Fruit fly (Drosophila melanogaster) whole organism, embryonic: ENCODE results near the gene CG33773.

Experiments
- Aef1 ChIP-seq: fragments of 200-800 bp; sonication (Bioruptor generic); IDR thresholded peaks from 3 replicates; pipeline ENCODE4 v1.3.6; 2022; ENCODE audit warnings: missing biosample characterization, missing genetic modification characterization
- CG1024 ChIP-seq: fragments of 200-800 bp; sonication (Bioruptor generic); IDR thresholded peaks from 2 replicates; pipeline ENCODE4 v1.3.6; 2022; ENCODE audit warnings: missing biosample characterization, missing genetic modification characterization
- CG11723 ChIP-seq: fragments of 200-800 bp; sonication (Bioruptor generic); optimal IDR thresholded peaks from 2 replicates; lab custom pipeline; 2017; ENCODE audit warnings: missing biosample characterization, mild to moderate bottlenecking, missing genetic modification characterization
- CG12071 ChIP-seq: fragments of 200-800 bp; sonication (Bioruptor generic); optimal IDR thresholded peaks from 3 replicates; lab custom pipeline; 2018; ENCODE audit warnings: missing biosample characterization, mild to moderate bottlenecking, missing genetic modification characterization
- CG12155 ChIP-seq: fragments of 200-800 bp; sonication (Bioruptor generic); optimal IDR thresholded peaks from 3 replicates; lab custom pipeline; 2016; ENCODE audit warnings: missing biosample characterization, missing genetic modification characterization
- CG12236 ChIP-seq: fragments of 200-800 bp; sonication (Bioruptor generic); optimal IDR thresholded peaks from 2 replicates; lab custom pipeline; 2016; ENCODE audit warnings: missing biosample characterization, missing genetic modification characterization
- CG12744 ChIP-seq: fragments of 200-800 bp; sonication (Bioruptor generic); optimal IDR thresholded peaks from 2 replicates; lab custom pipeline; 2016; ENCODE audit warnings: missing biosample characterization, missing genetic modification characterization
- CG15601 ChIP-seq: fragments of 200-800 bp; sonication (Bioruptor generic); optimal IDR thresholded peaks from 3 replicates; lab custom pipeline; 2019; ENCODE audit warnings: missing biosample characterization, mild to moderate bottlenecking, missing genetic modification characterization, moderate library complexity
- CG17359 ChIP-seq: fragments of 200-800 bp; sonication (Bioruptor generic); optimal IDR thresholded peaks from 3 replicates; lab custom pipeline; 2018; ENCODE audit warnings: missing biosample characterization, mild to moderate bottlenecking, missing genetic modification characterization, moderate library complexity
- CG1832 ChIP-seq: fragments of 200-800 bp; sonication (Bioruptor generic); optimal IDR thresholded peaks from 2 replicates; lab custom pipeline; 2017; ENCODE audit warnings: missing biosample characterization, mild to moderate bottlenecking, missing genetic modification characterization, inconsistent platforms
- CG2712 ChIP-seq: fragments of 200-800 bp; optimal IDR thresholded peaks from 3 replicates; lab custom pipeline; 2019; ENCODE audit warnings: missing biosample characterization, mild to moderate bottlenecking, missing genetic modification characterization, moderate library complexity
- CG2889 ChIP-seq: fragments of 200-800 bp; sonication (Bioruptor generic); IDR thresholded peaks from 3 replicates; pipeline ENCODE4 v1.3.6; 2022; ENCODE audit warnings: missing biosample characterization, missing genetic modification characterization
- CG6654 ChIP-seq: fragments of 200-800 bp; sonication (Bioruptor generic); optimal IDR thresholded peaks from 2 replicates; lab custom pipeline; 2017; ENCODE audit warnings: missing biosample characterization, mild to moderate bottlenecking, missing genetic modification characterization
- CrebB ChIP-seq: fragments of 200-800 bp; sonication (Bioruptor generic); optimal IDR thresholded peaks from 3 replicates; lab custom pipeline; 2018; ENCODE audit warnings: missing biosample characterization, mild to moderate bottlenecking, missing genetic modification characterization
- Dbx ChIP-seq: fragments of 200-800 bp; sonication (Bioruptor generic); IDR thresholded peaks from 3 replicates; pipeline ENCODE4 v1.3.6; 2022; ENCODE audit warnings: missing biosample characterization, missing genetic modification characterization
- Dp ChIP-seq: fragments of 200-800 bp; sonication (Bioruptor generic); optimal IDR thresholded peaks from 2 replicates; lab custom pipeline; 2018; ENCODE audit warnings: missing biosample characterization, mild to moderate bottlenecking, missing genetic modification characterization, moderate library complexity
- Drgx ChIP-seq: fragments of 200-800 bp; sonication (Bioruptor generic); IDR thresholded peaks from 2 replicates; pipeline ENCODE4 v1.3.6; 2022; ENCODE audit warnings: missing biosample characterization, missing genetic modification characterization
- Eip74EF ChIP-seq, 2 experiments: fragments of 200-800 bp in 1 of 2; fragments of >200 bp in 1 of 2; sonication (Bioruptor generic) in 1 of 2; optimal IDR thresholded peaks; 2 replicates each; lab custom pipeline; 2017 to 2019; ENCODE audit warnings: missing biosample characterization in 2 of 2, missing genetic modification characterization in 2 of 2, mild to moderate bottlenecking in 1 of 2, moderate library complexity in 1 of 2
- Fer3 ChIP-seq: fragments of 200-800 bp; sonication (Bioruptor generic); optimal IDR thresholded peaks from 2 replicates; lab custom pipeline; 2018; ENCODE audit warnings: missing biosample characterization, mild to moderate bottlenecking, missing genetic modification characterization, moderate library complexity
- Gsc ChIP-seq: fragments of 200-800 bp; sonication (Bioruptor generic); IDR thresholded peaks from 2 replicates; pipeline ENCODE4 v1.3.6; 2022; ENCODE audit warnings: missing biosample characterization, missing genetic modification characterization
- Hey ChIP-seq: fragments of 200-800 bp; sonication (Bioruptor generic); optimal IDR thresholded peaks from 3 replicates; lab custom pipeline; 2018; ENCODE audit warnings: missing biosample characterization, mild to moderate bottlenecking, missing genetic modification characterization
- Mad ChIP-seq: fragments of 200-800 bp; sonication (Bioruptor generic); optimal IDR thresholded peaks from 2 replicates; lab custom pipeline; 2016; ENCODE audit warnings: missing biosample characterization, missing genetic modification characterization
- Mes4 ChIP-seq: fragments of 200-800 bp; sonication (Bioruptor generic); optimal IDR thresholded peaks from 2 replicates; lab custom pipeline; 2016; ENCODE audit warnings: missing biosample characterization, missing genetic modification characterization
- Ravus ChIP-seq: fragments of 200-800 bp; sonication (Bioruptor generic); IDR thresholded peaks from 2 replicates; pipeline ENCODE4 v1.3.6; 2022; ENCODE audit warnings: missing biosample characterization, missing genetic modification characterization
- Sry-δ ChIP-seq: fragments of 200-800 bp; sonication (Bioruptor generic); optimal IDR thresholded peaks from 2 replicates; lab custom pipeline; 2016; ENCODE audit warnings: missing biosample characterization, missing genetic modification characterization
- Xbp1 ChIP-seq: fragments of 200-800 bp; sonication (Bioruptor generic); optimal IDR thresholded peaks from 3 replicates; lab custom pipeline; 2016; ENCODE audit warnings: missing biosample characterization, mild to moderate bottlenecking, missing genetic modification characterization
- Xrp1 ChIP-seq: fragments of 200-800 bp; sonication (Bioruptor generic); IDR thresholded peaks from 2 replicates; pipeline ENCODE4 v1.3.6; 2022; ENCODE audit warnings: missing biosample characterization, missing genetic modification characterization
- ap ChIP-seq: fragments of 200-800 bp; sonication (Bioruptor generic); IDR thresholded peaks from 2 replicates; pipeline ENCODE4 v1.3.6; 2022; ENCODE audit warnings: missing biosample characterization, missing genetic modification characterization
- btn ChIP-seq: fragments of 200-800 bp; sonication (Bioruptor generic); optimal IDR thresholded peaks from 2 replicates; lab custom pipeline; 2016; ENCODE audit warnings: missing biosample characterization, missing genetic modification characterization
- chm ChIP-seq: fragments of 200-800 bp; sonication (Bioruptor generic); IDR thresholded peaks from 2 replicates; pipeline ENCODE4 v1.3.6; 2022; ENCODE audit warnings: missing biosample characterization, missing genetic modification characterization
- dmrt11E ChIP-seq: fragments of 200-800 bp; sonication (Bioruptor generic); optimal IDR thresholded peaks from 3 replicates; lab custom pipeline; 2018; ENCODE audit warnings: missing biosample characterization, mild to moderate bottlenecking, missing genetic modification characterization, moderate library complexity
- esg ChIP-seq: fragments of 200-800 bp; sonication (Bioruptor generic); conservative IDR thresholded peaks from 2 replicates; pipeline ENCODE4 v1.3.6; 2022; ENCODE audit warnings: missing biosample characterization, missing genetic modification characterization
- gcm ChIP-seq: fragments of 200-800 bp; sonication (Bioruptor generic); optimal IDR thresholded peaks from 2 replicates; lab custom pipeline; 2019; ENCODE audit warnings: missing biosample characterization, mild to moderate bottlenecking, missing genetic modification characterization, moderate library complexity
- kay ChIP-seq: fragments of 200-800 bp; sonication (Bioruptor generic); optimal IDR thresholded peaks from 2 replicates; lab custom pipeline; 2016; ENCODE audit warnings: missing biosample characterization, missing genetic modification characterization
- lov ChIP-seq, 2 experiments: fragments of 200-800 bp in 1 of 2; fragments of >200 bp in 1 of 2; sonication (Bioruptor generic) in 1 of 2; IDR thresholded peaks in 1 of 2; optimal IDR thresholded peaks in 1 of 2; 2 replicates in 1 of 2; 3 replicates in 1 of 2; pipeline versions ENCODE4 v1.3.6 to Lab custom; 2017 to 2022; ENCODE audit warnings: missing biosample characterization in 1 of 2, missing genetic modification characterization in 1 of 2
- mam ChIP-seq: fragments of 200-800 bp; sonication (Bioruptor generic); optimal IDR thresholded peaks from 3 replicates; lab custom pipeline; 2016; ENCODE audit warnings: missing biosample characterization, missing genetic modification characterization
- mirr ChIP-seq: fragments of 200-800 bp; sonication (Bioruptor generic); optimal IDR thresholded peaks from 3 replicates; lab custom pipeline; 2018; ENCODE audit warnings: missing biosample characterization, mild to moderate bottlenecking, missing genetic modification characterization
- nom ChIP-seq: fragments of 200-800 bp; sonication (Bioruptor generic); optimal IDR thresholded peaks from 2 replicates; lab custom pipeline; 2017; ENCODE audit warnings: missing biosample characterization, missing genetic modification characterization, mild to moderate bottlenecking, moderate library complexity, missing genetic modification reagents
- oc ChIP-seq: fragments of 200-800 bp; sonication (Bioruptor generic); optimal IDR thresholded peaks from 2 replicates; lab custom pipeline; 2018; ENCODE audit warnings: missing biosample characterization, mild to moderate bottlenecking, missing genetic modification characterization, moderate library complexity
- org-1 ChIP-seq: fragments of 200-800 bp; sonication (Bioruptor generic); optimal IDR thresholded peaks from 2 replicates; lab custom pipeline; 2017; ENCODE audit warnings: missing biosample characterization, missing genetic modification characterization
- prd ChIP-seq, 3 experiments: fragments of >200 bp in 2 of 3; fragments of 200-800 bp in 1 of 3; sonication (Bioruptor generic) in 1 of 3; optimal IDR thresholded peaks in 2 of 3; IDR thresholded peaks in 1 of 3; 2 replicates in 2 of 3; 3 replicates in 1 of 3; pipeline versions ENCODE4 v1.3.6 to Lab custom; 2017 to 2022; ENCODE audit warnings: missing biosample characterization in 1 of 3, missing genetic modification characterization in 1 of 3
- pum ChIP-seq: fragments of 200-800 bp; sonication (Bioruptor generic); optimal IDR thresholded peaks from 2 replicates; lab custom pipeline; 2016; ENCODE audit warnings: missing biosample characterization, missing genetic modification characterization
- ranshi ChIP-seq: fragments of 200-800 bp; sonication (Bioruptor generic); IDR thresholded peaks from 2 replicates; pipeline ENCODE4 v1.3.6; 2022; ENCODE audit warnings: missing biosample characterization, missing genetic modification characterization
- repo ChIP-seq: fragments of 200-800 bp; sonication (Bioruptor generic); optimal IDR thresholded peaks from 2 replicates; lab custom pipeline; 2016; ENCODE audit warnings: missing biosample characterization, missing genetic modification characterization
- sens-2 ChIP-seq: fragments of 200-800 bp; sonication (Bioruptor generic); IDR thresholded peaks from 2 replicates; pipeline ENCODE4 v1.3.6; 2022; ENCODE audit warnings: missing biosample characterization, missing genetic modification characterization
- slou ChIP-seq: fragments of 200-800 bp; sonication (Bioruptor generic); optimal IDR thresholded peaks from 3 replicates; lab custom pipeline; 2016; ENCODE audit warnings: missing biosample characterization, missing genetic modification characterization
- sna ChIP-seq: fragments of 200-800 bp; sonication (Bioruptor generic); IDR thresholded peaks from 2 replicates; pipeline ENCODE4 v1.3.6; 2022; ENCODE audit warnings: missing biosample characterization, missing genetic modification characterization; ENCODE audit not compliant: partially characterized antibody
- toy ChIP-seq: fragments of 200-800 bp; sonication (Bioruptor generic); IDR thresholded peaks from 2 replicates; pipeline ENCODE4 v1.3.6; 2022; ENCODE audit warnings: missing biosample characterization, missing genetic modification characterization

The CG33773 gene

DNA sequence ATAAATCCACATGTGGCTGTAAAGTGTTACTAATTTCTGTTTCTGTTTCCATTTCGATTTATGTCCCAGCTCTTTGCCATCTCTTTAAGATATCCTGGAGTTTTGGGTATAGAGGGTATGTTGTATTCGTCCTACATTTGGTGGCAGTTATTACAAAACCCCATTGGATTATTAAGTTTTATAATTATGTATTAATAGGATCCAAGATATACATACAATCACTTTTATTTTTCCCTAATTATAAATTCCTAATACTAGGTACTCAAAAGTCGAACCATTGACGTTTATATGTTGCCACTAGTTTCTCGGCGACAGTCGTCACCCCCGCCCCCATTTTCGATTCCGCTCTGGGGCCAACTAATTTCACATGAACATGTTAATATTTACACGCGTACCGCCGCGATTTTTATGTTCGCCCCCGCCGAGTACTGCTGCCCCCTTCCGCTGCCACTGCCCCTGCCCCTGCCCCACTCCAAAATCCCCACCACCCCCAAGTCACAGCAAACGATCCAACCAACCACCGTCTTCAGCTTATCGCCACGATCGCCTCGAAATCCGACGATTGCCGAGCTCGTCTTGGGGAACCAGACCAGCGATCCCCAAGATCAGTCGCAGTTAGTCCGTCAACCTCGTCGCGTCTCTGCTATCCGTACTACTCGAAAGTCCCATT lies 29.6 kb downstream of the CG33773 start, which contains the start of gene Sox100B (continued):
- no peak for TF ChIP-seq Ravus (GFP tag; lab: Robert Waterston, UW)
- TF ChIP-seq CrebB (tag; lab: Kevin White, UChicago) = no peak
- TF ChIP-seq CG11723 (GFP tag; lab: Kevin White, UChicago) = peak; percentile 23
- no peak for TF ChIP-seq mam
- peak; percentile 22 for TF ChIP-seq org-1 (GFP tag; lab: Kevin White, UChicago)
- TF ChIP-seq repo (GFP tag; lab: Kevin White, UChicago) = no peak
- no peak for TF ChIP-seq Dp (GFP tag; lab: Kevin White, UChicago)
- TF ChIP-seq dmrt11E = peak; percentile 95
- TF ChIP-seq CG12236 (GFP tag; lab: Kevin White, UChicago) = no peak
- peak; percentile 56 for TF ChIP-seq CG17359 (tag; lab: Kevin White, UChicago)
- no peak for TF ChIP-seq slou
- no peak for TF ChIP-seq mirr (GFP tag; lab: Kevin White, UChicago)
- no peak for TF ChIP-seq CG6654 (GFP tag; lab: Kevin White, UChicago)
- TF ChIP-seq Eip74EF (GFP tag; optimal IDR thresholded peaks at IDR 0.05; lab: Kevin White, UChicago) = peak in 1 of 2 experiments; percentile 18
- 0 out of 2 replicates have a peak, but pooled peaks have one; percentile 51 for TF ChIP-seq sens-2 (GFP tag; lab: Robert Waterston, UW)
- peak; percentile 33 for TF ChIP-seq Fer3 (tag; lab: Kevin White, UChicago)
- TF ChIP-seq toy (GFP tag; lab: Robert Waterston, UW) = 0 out of 2 replicates have a peak, but pooled peaks have one; percentile 43
- TF ChIP-seq nom (GFP tag; lab: Kevin White, UChicago) = no peak
- no peak for TF ChIP-seq sna (GFP tag; lab: Robert Waterston, UW)
- no peak for TF ChIP-seq Hey (tag; lab: Kevin White, UChicago)
- TF ChIP-seq ap (GFP tag; lab: Robert Waterston, UW) = peak; percentile 24; the same call in 1 of the 2 replicates
- no peak for TF ChIP-seq Mes4
- TF ChIP-seq CG2889 (GFP tag; lab: Robert Waterston, UW) = no peak
- no peak for TF ChIP-seq CG12744 (GFP tag; lab: Kevin White, UChicago)
- TF ChIP-seq CG1832 = no peak
- TF ChIP-seq gcm (GFP tag; lab: Kevin White, UChicago) = peak; percentile 59
- TF ChIP-seq lov (optimal IDR thresholded peaks at IDR 0.05; lab: Kevin White, UChicago) = no peak
- TF ChIP-seq lov (GFP tag; IDR thresholded peaks at IDR 0.05; lab: Robert Waterston, UW) = peak; percentile 72; the same call in 2 of the 3 replicates
- TF ChIP-seq chm (GFP tag; lab: Robert Waterston, UW) = 0 out of 2 replicates have a peak, but pooled peaks have one; percentile 34
- peak; percentile 41 for TF ChIP-seq esg (GFP tag; lab: Robert Waterston, UW)
- peak; percentile 18 for TF ChIP-seq pum
- TF ChIP-seq Drgx (GFP tag; lab: Robert Waterston, UW) = no peak
- TF ChIP-seq Xrp1 (GFP tag; lab: Robert Waterston, UW) = peak; percentile 91
- TF ChIP-seq Aef1 (GFP tag; lab: Robert Waterston, UW) = peak; percentile 49; the same call in 2 of the 3 replicates
- peak; percentile 9 for TF ChIP-seq kay (GFP tag; lab: Kevin White, UChicago)
- peak; percentile 70; the same call in 1 of the 2 replicates for TF ChIP-seq ranshi (GFP tag; lab: Robert Waterston, UW)
- TF ChIP-seq CG1024 = peak; percentile 60
- TF ChIP-seq oc = peak; percentile 20
- TF ChIP-seq CG15601 = peak; percentile 57
- TF ChIP-seq Sry-δ (GFP tag; lab: Kevin White, UChicago) = no peak
- peak; percentile 48; the same call in 1 of the 2 replicates for TF ChIP-seq Gsc (GFP tag; lab: Robert Waterston, UW)
- TF ChIP-seq CG2712 (tag; lab: Kevin White, UChicago) = peak; percentile 89
- TF ChIP-seq prd (optimal IDR thresholded peaks at IDR 0.05; lab: Kevin White, UChicago) = no peak
- TF ChIP-seq prd (GFP tag; IDR thresholded peaks at IDR 0.05; lab: Robert Waterston, UW) = peak; percentile 94
- peak; percentile 10 for TF ChIP-seq Mad (GFP tag; lab: Kevin White, UChicago)
- TF ChIP-seq CG12071 (GFP tag; lab: Kevin White, UChicago) = no peak
- TF ChIP-seq CG12155 (GFP tag; lab: Kevin White, UChicago) = peak; percentile 37
- no peak for TF ChIP-seq btn (GFP tag; lab: Kevin White, UChicago)
- TF ChIP-seq Xbp1 (GFP tag; lab: Kevin White, UChicago) = peak; percentile 45
- no peak for TF ChIP-seq Dbx (GFP tag; lab: Robert Waterston, UW)
